Worm (Caenorhabditis elegans) whole organism, L2 larva: ENCODE data around the gene cyp-31A5.

Source experiments
- ZK546.5 ChIP-seq: sonication (generic microtip); optimal IDR thresholded peaks from 2 replicates; lab custom pipeline; 2017; ENCODE audit warnings: missing biosample characterization, missing genetic modification characterization
- aly-2 ChIP-seq: fragments of 150-350 bp; optimal IDR thresholded peaks from 2 replicates; lab custom pipeline; 2014; ENCODE audit warnings: missing biosample characterization, missing genetic modification characterization
- ceh-16 ChIP-seq: fragments of 150-350 bp; optimal IDR thresholded peaks from 2 replicates; lab custom pipeline; 2014; ENCODE audit warnings: missing biosample characterization, missing genetic modification characterization
- gmeb-1 ChIP-seq: fragments of 150-350 bp; optimal IDR thresholded peaks from 2 replicates; lab custom pipeline; 2014; ENCODE audit warnings: missing biosample characterization, missing genetic modification characterization
- lin-39 ChIP-seq: fragments of 150-350 bp; optimal IDR thresholded peaks from 2 replicates; lab custom pipeline; 2014; ENCODE audit warnings: missing biosample characterization, missing genetic modification reagents, missing genetic modification characterization
- mab-5 ChIP-seq: fragments of 150-350 bp; optimal IDR thresholded peaks from 2 replicates; lab custom pipeline; 2014; ENCODE audit warnings: missing biosample characterization, missing genetic modification characterization
- nhr-11 ChIP-seq: fragments of 150-350 bp; optimal IDR thresholded peaks from 2 replicates; lab custom pipeline; 2014; ENCODE audit warnings: missing biosample characterization, missing genetic modification characterization
- nhr-12 ChIP-seq: fragments of 150-350 bp; optimal IDR thresholded peaks from 2 replicates; lab custom pipeline; 2014; ENCODE audit warnings: missing biosample characterization, missing genetic modification characterization
- nhr-77 ChIP-seq: fragments of 150-350 bp; optimal IDR thresholded peaks from 2 replicates; lab custom pipeline; 2014; ENCODE audit warnings: missing biosample characterization, missing genetic modification characterization
- sem-4 ChIP-seq: fragments of 150-350 bp; optimal IDR thresholded peaks from 2 replicates; lab custom pipeline; 2014; ENCODE audit warnings: missing biosample characterization, missing genetic modification reagents, missing genetic modification characterization
- sma-3 ChIP-seq: sonication (generic microtip); optimal IDR thresholded peaks from 2 replicates; lab custom pipeline; 2016; ENCODE audit warnings: missing genetic modification reagents, missing genetic modification characterization, missing compliant biosample characterization
- unc-39 ChIP-seq: fragments of 150-350 bp; optimal IDR thresholded peaks from 2 replicates; lab custom pipeline; 2014; ENCODE audit warnings: missing biosample characterization, missing genetic modification characterization
- unc-62 ChIP-seq: fragments of 150-350 bp; optimal IDR thresholded peaks from 2 replicates; lab custom pipeline; 2014; ENCODE audit warnings: missing biosample characterization, missing genetic modification reagents, missing genetic modification characterization

ce11 chrIV:13400456-13401364 is at the start of gene cyp-31A5, which contains the start of gene memi-2:
- no peak for TF ChIP-seq unc-62 (GFP tag; lab: Kevin White, UChicago)
- no peak for TF ChIP-seq ceh-16 (tag; lab: Kevin White, UChicago)
- no peak for TF ChIP-seq lin-39 (tag; lab: Kevin White, UChicago)
- TF ChIP-seq nhr-77, result no peak
- no peak for TF ChIP-seq unc-39 (tag; lab: Kevin White, UChicago)
- TF ChIP-seq nhr-11, result no peak
- TF ChIP-seq sma-3 (GFP tag; lab: Kevin White, UChicago), result no peak
- no peak for TF ChIP-seq aly-2 (tag; lab: Kevin White, UChicago)
- no peak for TF ChIP-seq ZK546.5 (tag; lab: Kevin White, UChicago)
- no peak for TF ChIP-seq gmeb-1 (tag; lab: Kevin White, UChicago)
- TF ChIP-seq mab-5 (tag; lab: Kevin White, UChicago), result no peak
- no peak for TF ChIP-seq nhr-12 (tag; lab: Kevin White, UChicago)
- no peak for TF ChIP-seq sem-4 (tag; lab: Kevin White, UChicago)
